Worm (Caenorhabditis elegans): Measurements from ENCODE around the gene M04D8.5.

- TF ChIP-seq unc-62 (GFP tag; optimal IDR thresholded peaks at IDR 0.05) (no peak), sem-4 (tag; optimal IDR thresholded peaks at IDR 0.05) (no peak), skn-1 (tag; optimal IDR thresholded peaks at IDR 0.05) (no peak), zag-1 (tag; optimal IDR thresholded peaks at IDR 0.05) (no peak), ama-1 (optimal IDR thresholded peaks at IDR 0.05) (no peak), ztf-1 (GFP tag; conservative IDR thresholded peaks at IDR 0.05) (no peak), dmd-4 (tag; optimal IDR thresholded peaks at IDR 0.05) (no peak), peb-1 (tag; optimal IDR thresholded peaks at IDR 0.05) (no peak), lin-13 (GFP tag; optimal IDR thresholded peaks at IDR 0.05) (no peak), unc-39 (tag; optimal IDR thresholded peaks at IDR 0.05) (no peak), unc-55 (GFP tag; optimal IDR thresholded peaks at IDR 0.05) (no peak)
Observed at ce11 chrIII:10001060-10001459, 32.1 kb downstream of the M04D8.5 start, which contains the start of gene C05B5.5.

Data from whole organism, L2 larva.